Fruit fly (Drosophila melanogaster): ENCODE data around the gene CG6040.

dm6 chr3R:19074207-19074606, 22.6 kb upstream of the CG6040 start:
- TF ChIP-seq gl (tag; optimal IDR thresholded peaks at IDR 0.05) (peak; percentile 13), CG8301 (tag; optimal IDR thresholded peaks at IDR 0.05) (peak; percentile 76), CG13204 (GFP tag; optimal IDR thresholded peaks at IDR 0.05) (no peak), Ets98B (GFP tag; IDR thresholded peaks at IDR 0.05) (peak; percentile 79), CG14655 (GFP tag; optimal IDR thresholded peaks at IDR 0.05) (peak; percentile 85), fd96Ca (GFP tag; IDR thresholded peaks at IDR 0.05) (peak; percentile 88), EcR (GFP tag; optimal IDR thresholded peaks at IDR 0.05) (no peak), Snoo (tag; optimal IDR thresholded peaks at IDR 0.05) (peak; percentile 7)
